Fruit fly (Drosophila melanogaster): Measurements from ENCODE around the gene Trx2.

The Trx2 gene

dm6 chr2L:9633098-9633497 lies 20.1 kb downstream of the Trx2 start (continued):
- TF ChIP-seq dmrt99B (tag; optimal IDR thresholded peaks at IDR 0.05) (peak; percentile 23), Sry-β (GFP tag; optimal IDR thresholded peaks at IDR 0.05) (peak; percentile 41), Kr (GFP tag; optimal IDR thresholded peaks at IDR 0.05) (peak; percentile 82), fru (optimal IDR thresholded peaks at IDR 0.05) (no peak), CG2120 (GFP tag; optimal IDR thresholded peaks at IDR 0.05) (no peak), Rfx (GFP tag; IDR thresholded peaks at IDR 0.05) (peak; percentile 48), disco-r (GFP tag; optimal IDR thresholded peaks at IDR 0.05) (peak; percentile 1), so (GFP tag; IDR thresholded peaks at IDR 0.05) (0 out of 3 replicates have a peak, but pooled peaks have one; percentile 47), bbx (GFP tag; IDR thresholded peaks at IDR 0.05; ENCODE audit: partially characterized antibody) (no peak), Nf-YC (tag; optimal IDR thresholded peaks at IDR 0.05) (no peak), CG5245 (GFP tag; optimal IDR thresholded peaks at IDR 0.05) (peak; percentile 34), Dfd (GFP tag; optimal IDR thresholded peaks at IDR 0.05) (no peak), CG8089 (GFP tag; optimal IDR thresholded peaks at IDR 0.05) (peak; percentile 50), Atf-2 (GFP tag; optimal IDR thresholded peaks at IDR 0.05) (peak; percentile 33), nau (GFP tag; optimal IDR thresholded peaks at IDR 0.05) (peak; percentile 10), scrt (GFP tag; optimal IDR thresholded peaks at IDR 0.05) (peak; percentile 19), CG9797 (GFP tag; optimal IDR thresholded peaks at IDR 0.05) (no peak), Chrac-16 (GFP tag; optimal IDR thresholded peaks at IDR 0.05) (no peak), bsh (GFP tag; optimal IDR thresholded peaks at IDR 0.05) (peak in 1 of 2 experiments; percentile 54), Ada2b (GFP tag; IDR thresholded peaks at IDR 0.05) (no peak), CG18476 (GFP tag; optimal IDR thresholded peaks at IDR 0.05) (peak; percentile 56), CG2129 (GFP tag; IDR thresholded peaks at IDR 0.05; ENCODE audit: partially characterized antibody) (no peak), CG14965 (GFP tag; optimal IDR thresholded peaks at IDR 0.05; ENCODE audit: borderline replicate concordance) (peak; percentile 55), Meics (GFP tag; optimal IDR thresholded peaks at IDR 0.05) (peak; percentile 9), Ets97D (GFP tag; optimal IDR thresholded peaks at IDR 0.05) (peak; percentile 44), CG14710 (tag; optimal IDR thresholded peaks at IDR 0.05) (peak; percentile 75), mam (GFP tag; optimal IDR thresholded peaks at IDR 0.05) (peak; percentile 26), CG14050 (GFP tag; IDR thresholded peaks at IDR 0.05) (0 out of 3 replicates have a peak, but pooled peaks have one; percentile 16), Dip3 (GFP tag; optimal IDR thresholded peaks at IDR 0.05) (no peak), gt (GFP tag; IDR thresholded peaks at IDR 0.05) (no peak), Lpt (GFP tag; optimal IDR thresholded peaks at IDR 0.05) (no peak), CG15514 (GFP tag; optimal IDR thresholded peaks at IDR 0.05) (peak; percentile 17), CG1603 (tag; optimal IDR thresholded peaks at IDR 0.05) (peak; percentile 74), prd (optimal IDR thresholded peaks at IDR 0.05) (no peak), prd (GFP tag; IDR thresholded peaks at IDR 0.05) (peak; percentile 69), Oaz (GFP tag; IDR thresholded peaks at IDR 0.05) (no peak), tx (GFP tag; optimal IDR thresholded peaks at IDR 0.05) (no peak), CG12659 (GFP tag; optimal IDR thresholded peaks at IDR 0.05) (no peak), dimm (GFP tag; IDR thresholded peaks at IDR 0.05) (peak; percentile 53; the same call in 1 of the 2 replicates), B-H2 (GFP tag; optimal IDR thresholded peaks at IDR 0.05) (no peak), NC2α (GFP tag; optimal IDR thresholded peaks at IDR 0.05) (peak; percentile 39), CG16813 (GFP tag; IDR thresholded peaks at IDR 0.05; ENCODE audit: partially characterized antibody) (no peak), CG8944 (GFP tag; optimal IDR thresholded peaks at IDR 0.05) (peak; percentile 18), CHES-1-like (GFP tag; optimal IDR thresholded peaks at IDR 0.05) (peak; percentile 18), row (GFP tag; IDR thresholded peaks at IDR 0.05) (no peak), gsb-n (tag; optimal IDR thresholded peaks at IDR 0.05) (peak; percentile 67), sim (GFP tag; IDR thresholded peaks at IDR 0.05) (peak; percentile 79), CG34376 (GFP tag; optimal IDR thresholded peaks at IDR 0.05) (no peak), exex (tag; optimal IDR thresholded peaks at IDR 0.05) (peak; percentile 20), CG13424 (tag; optimal IDR thresholded peaks at IDR 0.05) (peak; percentile 35), Optix (GFP tag; IDR thresholded peaks at IDR 0.05) (0 out of 3 replicates have a peak, but pooled peaks have one; percentile 13), Ravus (GFP tag; IDR thresholded peaks at IDR 0.05) (no peak)
